Worm (Caenorhabditis elegans) whole organism, L4 larva: ENCODE data around the gene T23F11.6.
A peak's percentile ranks its signal among the peaks of the same experiment; 100 is the strongest.

Source experiments
- Y105C5A.15 ChIP-seq: fragments of 200-800 bp; sonication (Bioruptor generic); IDR thresholded peaks from 2 replicates; pipeline ENCODE4 v1.3.6; 2022; ENCODE audit warnings: missing genetic modification characterization, missing compliant biosample characterization
- Y48G9A.11 ChIP-seq: fragments of 200-800 bp; sonication (Bioruptor generic); IDR thresholded peaks from 2 replicates; pipeline ENCODE4 v1.3.6; 2022; ENCODE audit warnings: missing genetic modification reagents, missing genetic modification characterization, missing compliant biosample characterization
- Y75B8A.6 ChIP-seq: fragments of 200-800 bp; sonication (Bioruptor generic); IDR thresholded peaks from 2 replicates; pipeline ENCODE4 v1.3.6; 2022; ENCODE audit warnings: missing genetic modification reagents, missing genetic modification characterization, missing compliant biosample characterization
- aha-1 ChIP-seq: fragments of 150-350 bp; peaks from one replicate; lab custom pipeline; 2014; ENCODE audit warnings: missing biosample characterization, missing genetic modification characterization
- ama-1 ChIP-seq: fragments of 150-350 bp; optimal IDR thresholded peaks from 2 replicates; lab custom pipeline; 2014; ENCODE audit warnings: inconsistent platforms, mixed read lengths
- ceh-20 ChIP-seq: fragments of 200-800 bp; sonication (Bioruptor generic); IDR thresholded peaks from 2 replicates; pipeline ENCODE4 v1.3.6; 2022; ENCODE audit warnings: missing genetic modification reagents, missing genetic modification characterization, missing compliant biosample characterization
- ceh-32 ChIP-seq: sonication (generic microtip); optimal IDR thresholded peaks from 2 replicates; lab custom pipeline; 2016; ENCODE audit warnings: mild to moderate bottlenecking, missing genetic modification characterization, missing compliant biosample characterization; ENCODE audit not compliant: poor library complexity
- ceh-82 ChIP-seq: sonication (generic microtip); optimal IDR thresholded peaks from 2 replicates; lab custom pipeline; 2017; ENCODE audit warnings: missing biosample characterization, missing genetic modification characterization
- ces-1 ChIP-seq: fragments of 150-350 bp; sonication (generic microtip); optimal IDR thresholded peaks from 4 replicates; lab custom pipeline; 2014; ENCODE audit warnings: missing biosample characterization, missing genetic modification reagents, missing genetic modification characterization
- ctbp-1 ChIP-seq: fragments of 200-800 bp; sonication (Bioruptor generic); IDR thresholded peaks from 2 replicates; pipeline ENCODE4 v1.3.6; 2022; ENCODE audit warnings: missing genetic modification reagents, missing genetic modification characterization, missing compliant biosample characterization
- daf-19 ChIP-seq: fragments of 200-800 bp; sonication (Bioruptor generic); conservative IDR thresholded peaks from 2 replicates; pipeline ENCODE4 v1.3.6; 2022; ENCODE audit warnings: missing genetic modification characterization, missing compliant biosample characterization
- dmd-6 ChIP-seq: fragments of 200-800 bp; sonication (Bioruptor generic); IDR thresholded peaks from 2 replicates; pipeline ENCODE4 v1.3.6; 2022; ENCODE audit warnings: missing genetic modification reagents, missing genetic modification characterization, missing compliant biosample characterization
- dmd-8 ChIP-seq: fragments of 200-800 bp; sonication (Bioruptor generic); IDR thresholded peaks from 2 replicates; pipeline ENCODE4 v1.3.6; 2022; ENCODE audit warnings: missing genetic modification characterization, missing compliant biosample characterization
- fkh-10 ChIP-seq: fragments of 150-350 bp; optimal IDR thresholded peaks from 2 replicates; lab custom pipeline; 2014; ENCODE audit warnings: missing biosample characterization, missing genetic modification reagents, missing genetic modification characterization
- fos-1 ChIP-seq: fragments of 150-350 bp; optimal IDR thresholded peaks from 2 replicates; lab custom pipeline; 2014; ENCODE audit warnings: missing biosample characterization, missing genetic modification characterization
- lin-15B ChIP-seq: fragments of 150-350 bp; sonication (generic microtip); optimal IDR thresholded peaks from 3 replicates; lab custom pipeline; 2014; ENCODE audit warnings: missing biosample characterization, missing genetic modification characterization
- lin-38 ChIP-seq: fragments of 200-800 bp; sonication (Bioruptor generic); IDR thresholded peaks from 2 replicates; pipeline ENCODE4 v1.3.6; 2022; ENCODE audit warnings: missing genetic modification reagents, missing genetic modification characterization, missing compliant biosample characterization
- mxl-2 ChIP-seq: fragments of 200-800 bp; sonication (Bioruptor generic); conservative IDR thresholded peaks from 2 replicates; pipeline ENCODE4 v1.3.6; 2022; ENCODE audit warnings: missing genetic modification reagents, missing genetic modification characterization, missing compliant biosample characterization
- mxl-3 ChIP-seq: fragments of 200-800 bp; sonication (Bioruptor generic); optimal IDR thresholded peaks from 2 replicates; lab custom pipeline; 2018; ENCODE audit warnings: mild to moderate bottlenecking, missing genetic modification characterization, missing compliant biosample characterization
- nhr-25 ChIP-seq: sonication (generic microtip); optimal IDR thresholded peaks from 2 replicates; lab custom pipeline; 2017; ENCODE audit warnings: missing genetic modification characterization, mild to moderate bottlenecking, missing compliant biosample characterization, antibody characterized with exemption, moderate library complexity, borderline replicate concordance; ENCODE audit not compliant: insufficient read depth
- nhr-42 ChIP-seq: fragments of 200-800 bp; sonication (Bioruptor generic); IDR thresholded peaks from 2 replicates; pipeline ENCODE4 v1.3.6; 2022; ENCODE audit warnings: missing genetic modification characterization, missing compliant biosample characterization
- nhr-6 ChIP-seq: fragments of 150-350 bp; optimal IDR thresholded peaks from 2 replicates; lab custom pipeline; 2014; ENCODE audit warnings: missing biosample characterization, missing genetic modification characterization
- nhr-77 ChIP-seq: fragments of 150-350 bp; optimal IDR thresholded peaks from 2 replicates; lab custom pipeline; 2014; ENCODE audit warnings: missing biosample characterization, missing genetic modification characterization
- pqm-1 ChIP-seq: sonication (generic microtip); optimal IDR thresholded peaks from 2 replicates; lab custom pipeline; 2017; ENCODE audit warnings: missing biosample characterization, missing genetic modification characterization
- rbr-2 ChIP-seq: sonication (generic microtip); optimal IDR thresholded peaks from 2 replicates; lab custom pipeline; 2016; ENCODE audit warnings: missing genotype, missing genetic modification characterization, missing compliant biosample characterization
- sdz-12 ChIP-seq: fragments of 200-800 bp; sonication (Bioruptor generic); optimal IDR thresholded peaks from 2 replicates; lab custom pipeline; 2018; ENCODE audit warnings: mild to moderate bottlenecking, missing genetic modification characterization, missing compliant biosample characterization
- set-16 ChIP-seq: fragments of 200-800 bp; sonication (Bioruptor generic); IDR thresholded peaks from 2 replicates; pipeline ENCODE4 v1.3.6; 2022; ENCODE audit warnings: missing genetic modification reagents, missing genetic modification characterization, missing compliant biosample characterization
- skn-1 ChIP-seq: fragments of 150-350 bp; optimal IDR thresholded peaks from 2 replicates; lab custom pipeline; 2014; ENCODE audit warnings: missing biosample characterization, missing genetic modification characterization
- snpc-4 ChIP-seq: fragments of 150-350 bp; optimal IDR thresholded peaks from 2 replicates; lab custom pipeline; 2014; ENCODE audit warnings: missing biosample characterization, missing genetic modification characterization
- unc-62 ChIP-seq, 3 experiments: fragments of 150-350 bp in 1 of 3; sonication (generic microtip); optimal IDR thresholded peaks in 2 of 3; peaks in 1 of 3; 1 replicate in 1 of 3; 2 replicates in 2 of 3; lab custom pipeline; 2014 to 2017; ENCODE audit warnings: missing biosample characterization in 3 of 3, missing genetic modification characterization in 3 of 3, missing genetic modification reagents in 3 of 3, missing genotype in 1 of 3
- ztf-11 ChIP-seq: fragments of 150-350 bp; optimal IDR thresholded peaks from 2 replicates; lab custom pipeline; 2014; ENCODE audit warnings: missing biosample characterization, missing genetic modification characterization

Gene T23F11.6

ce11 chrIII:4634947-4635346, 12.8 kb downstream of the T23F11.6 start, which contains the start of gene clec-153:
TSS of gene clec-153 (plus strand) at chrIII:4635247.
- TF ChIP-seq Y75B8A.6 = no peak
- TF ChIP-seq ctbp-1 = no peak
- TF ChIP-seq lin-38 (GFP tag; lab: Robert Waterston, UW) = no peak
- no peak for TF ChIP-seq nhr-42 (GFP tag; lab: Robert Waterston, UW)
- TF ChIP-seq nhr-6 (tag; lab: Kevin White, UChicago) = no peak
- TF ChIP-seq snpc-4 (tag; lab: Kevin White, UChicago) = no peak
- no peak for TF ChIP-seq lin-15B (tag; lab: Kevin White, UChicago)
- TF ChIP-seq pqm-1 (tag; lab: Kevin White, UChicago) = no peak
- TF ChIP-seq nhr-25 = no peak
- no peak for TF ChIP-seq ceh-20
- no peak for TF ChIP-seq Y105C5A.15 (GFP tag; lab: Robert Waterston, UW)
- TF ChIP-seq fos-1 (tag; lab: Kevin White, UChicago) = no peak
- no peak for TF ChIP-seq ceh-82
- TF ChIP-seq ama-1 (lab: Kevin White, UChicago) = no peak
- no peak for TF ChIP-seq sdz-12
- TF ChIP-seq daf-19 (GFP tag; lab: Robert Waterston, UW) = no peak
- TF ChIP-seq set-16 (GFP tag; lab: Robert Waterston, UW) = no peak
- no peak for TF ChIP-seq Y48G9A.11 (GFP tag; lab: Robert Waterston, UW)
- TF ChIP-seq dmd-6 (GFP tag; lab: Robert Waterston, UW) = no peak

- no peak for TF ChIP-seq mxl-3
- TF ChIP-seq rbr-2 (tag; lab: Kevin White, UChicago) = no peak
- TF ChIP-seq dmd-8 (GFP tag; lab: Robert Waterston, UW) = no peak
- TF ChIP-seq mxl-2 (GFP tag; lab: Robert Waterston, UW) = no peak
- no peak for TF ChIP-seq ztf-11 (tag; lab: Kevin White, UChicago)
- no peak for TF ChIP-seq nhr-77 (tag; lab: Kevin White, UChicago)
Observed at ce11 chrIII:4628165-4628564, 19.6 kb downstream of the T23F11.6 start, which contains the start of gene clec-151. TSS of gene clec-151 (plus strand) at chrIII:4628465.

- TF ChIP-seq fkh-10 (GFP tag; lab: Kevin White, UChicago) = peak; percentile 91
- no peak for TF ChIP-seq ceh-32 (tag; lab: Kevin White, UChicago)
- peak in 1 of 2 experiments; percentile 89 for TF ChIP-seq unc-62 (GFP tag; optimal IDR thresholded peaks at IDR 0.05 in 1 of 2; lab: Kevin White, UChicago)
- TF ChIP-seq unc-62 (tag; optimal IDR thresholded peaks at IDR 0.05; lab: Kevin White, UChicago) = no peak
- TF ChIP-seq skn-1 (tag; lab: Kevin White, UChicago) = no peak
Observed at ce11 chrIII:4626148-4626922, 21.4 kb downstream of the T23F11.6 start.

- TF ChIP-seq fkh-10 (GFP tag; lab: Kevin White, UChicago) = peak; percentile 78
- peak in 1 of 2 experiments; percentile 91 for TF ChIP-seq unc-62 (GFP tag; optimal IDR thresholded peaks at IDR 0.05 in 1 of 2; lab: Kevin White, UChicago)
- no peak for TF ChIP-seq unc-62 (tag; optimal IDR thresholded peaks at IDR 0.05; lab: Kevin White, UChicago)
- no peak for TF ChIP-seq Y48G9A.11 (GFP tag; lab: Robert Waterston, UW)
- TF ChIP-seq ces-1 (GFP tag; lab: Kevin White, UChicago) = peak; percentile 28
- TF ChIP-seq aha-1 = peak; percentile 46
Observed at ce11 chrIII:4622375-4623130, 25.2 kb downstream of the T23F11.6 start, which contains the start of gene lron-5. TSS of gene lron-5 (plus strand) at chrIII:4623029.
